Fruit fly (Drosophila melanogaster): ENCODE results near the gene CG13361.
A peak's percentile ranks its signal among the peaks of the same experiment; 100 is the strongest.

Gene CG13361

dm6 chrX:758892-759621 is 5.6 kb upstream of the CG13361 start, which contains the start of gene CG5273:
TSS of gene CG5273 (plus strand) at chrX:759594.
- TF ChIP-seq GATAd (GFP tag; optimal IDR thresholded peaks at IDR 0.05): no peak
- TF ChIP-seq Rel (GFP tag; optimal IDR thresholded peaks at IDR 0.05): no peak
- TF ChIP-seq Rel (tag; optimal IDR thresholded peaks at IDR 0.05): peak; percentile 89
- TF ChIP-seq lola (GFP tag; optimal IDR thresholded peaks at IDR 0.05): no peak
- no peak for TF ChIP-seq Hr78 (GFP tag; optimal IDR thresholded peaks at IDR 0.05)
- peak; percentile 87 for TF ChIP-seq Hr83 (GFP tag; optimal IDR thresholded peaks at IDR 0.05; ENCODE audit: poor library complexity, severe bottlenecking)
- no peak for TF ChIP-seq Mio (GFP tag; optimal IDR thresholded peaks at IDR 0.05)
- TF ChIP-seq Myc (optimal IDR thresholded peaks at IDR 0.05): no peak
- TF ChIP-seq Vsx2 (GFP tag; optimal IDR thresholded peaks at IDR 0.05; ENCODE audit: partially characterized antibody): no peak
- TF ChIP-seq Jra (GFP tag; optimal IDR thresholded peaks at IDR 0.05): no peak
- peak; percentile 37 for TF ChIP-seq Hnf4 (GFP tag; optimal IDR thresholded peaks at IDR 0.05)
- peak in 1 of 2 experiments; percentile 21 for TF ChIP-seq dl (GFP tag; optimal IDR thresholded peaks at IDR 0.05; ENCODE audit: insufficient read depth in 1 of 2, partially characterized antibody in 2 of 2)
- TF ChIP-seq woc (GFP tag; optimal IDR thresholded peaks at IDR 0.05): peak; percentile 94
- peak; percentile 41 for TF ChIP-seq br (GFP tag; optimal IDR thresholded peaks at IDR 0.05)
- TF ChIP-seq h (GFP tag; optimal IDR thresholded peaks at IDR 0.05): peak; percentile 42
- peak; percentile 20 for TF ChIP-seq HLH106 (tag; optimal IDR thresholded peaks at IDR 0.05)
- no peak for TF ChIP-seq usp (GFP tag; optimal IDR thresholded peaks at IDR 0.05)
- TF ChIP-seq pan (optimal IDR thresholded peaks at IDR 0.05): no peak
- TF ChIP-seq Dif (GFP tag; optimal IDR thresholded peaks at IDR 0.05; ENCODE audit: partially characterized antibody): no peak
- TF ChIP-seq jim (GFP tag; optimal IDR thresholded peaks at IDR 0.05): no peak
- no peak for TF ChIP-seq ey (GFP tag; optimal IDR thresholded peaks at IDR 0.05)
- TF ChIP-seq fru (GFP tag; optimal IDR thresholded peaks at IDR 0.05): peak; percentile 91
- TF ChIP-seq OdsH (GFP tag; optimal IDR thresholded peaks at IDR 0.05): no peak
- TF ChIP-seq CrebA (GFP tag; optimal IDR thresholded peaks at IDR 0.05; ENCODE audit: borderline replicate concordance): no peak
- no peak for TF ChIP-seq tai (GFP tag; optimal IDR thresholded peaks at IDR 0.05)
- TF ChIP-seq Sp1 (GFP tag; optimal IDR thresholded peaks at IDR 0.05): peak; percentile 3
- TF ChIP-seq N (GFP tag; optimal IDR thresholded peaks at IDR 0.05): no peak
- peak; percentile 32 for TF ChIP-seq rgr (GFP tag; optimal IDR thresholded peaks at IDR 0.05)

dm6 chrX:756856-757255 is 3.4 kb upstream of the CG13361 start:
- TF ChIP-seq N (GFP tag; optimal IDR thresholded peaks at IDR 0.05) (no peak), Rel (GFP tag; optimal IDR thresholded peaks at IDR 0.05) (peak; percentile 12), Rel (tag; optimal IDR thresholded peaks at IDR 0.05) (peak; percentile 5), h (GFP tag; optimal IDR thresholded peaks at IDR 0.05) (peak; percentile 22)

- TF ChIP-seq ey (GFP tag; optimal IDR thresholded peaks at IDR 0.05) (peak; percentile 90), HLH106 (tag; optimal IDR thresholded peaks at IDR 0.05) (peak; percentile 80), dl (GFP tag; optimal IDR thresholded peaks at IDR 0.05; ENCODE audit: insufficient read depth in 1 of 2, partially characterized antibody in 2 of 2) (no peak), br (GFP tag; optimal IDR thresholded peaks at IDR 0.05) (peak; percentile 89), Sp1 (GFP tag; optimal IDR thresholded peaks at IDR 0.05) (peak; percentile 76), psq (GFP tag; optimal IDR thresholded peaks at IDR 0.05) (peak; percentile 71), Hr83 (GFP tag; optimal IDR thresholded peaks at IDR 0.05; ENCODE audit: poor library complexity, severe bottlenecking) (peak; percentile 44), brk (GFP tag; optimal IDR thresholded peaks at IDR 0.05) (no peak), N (GFP tag; optimal IDR thresholded peaks at IDR 0.05) (no peak), Dfd (GFP tag; optimal IDR thresholded peaks at IDR 0.05) (no peak), Mio (GFP tag; optimal IDR thresholded peaks at IDR 0.05) (peak; percentile 67), Hnf4 (GFP tag; optimal IDR thresholded peaks at IDR 0.05) (peak; percentile 86), fru (GFP tag; optimal IDR thresholded peaks at IDR 0.05) (peak; percentile 90), Jra (GFP tag; optimal IDR thresholded peaks at IDR 0.05) (peak; percentile 59), lola (GFP tag; optimal IDR thresholded peaks at IDR 0.05) (no peak), sage (GFP tag; optimal IDR thresholded peaks at IDR 0.05) (peak; percentile 59), dmrt93B (GFP tag; optimal IDR thresholded peaks at IDR 0.05) (peak; percentile 66), sv (GFP tag; optimal IDR thresholded peaks at IDR 0.05) (peak; percentile 82), woc (GFP tag; optimal IDR thresholded peaks at IDR 0.05) (peak; percentile 66), h (GFP tag; optimal IDR thresholded peaks at IDR 0.05) (peak; percentile 94), Rel (GFP tag; optimal IDR thresholded peaks at IDR 0.05) (peak; percentile 58), Rel (tag; optimal IDR thresholded peaks at IDR 0.05) (peak; percentile 54), foxo (GFP tag; optimal IDR thresholded peaks at IDR 0.05) (peak; percentile 28 to 91), OdsH (GFP tag; optimal IDR thresholded peaks at IDR 0.05) (peak; percentile 87), rgr (GFP tag; optimal IDR thresholded peaks at IDR 0.05) (peak; percentile 92), CG32264 (GFP tag; optimal IDR thresholded peaks at IDR 0.05) (peak; percentile 74)
Observed at dm6 chrX:755642-756332, 2.3 kb upstream of the CG13361 start.

Measured in whole organism, wandering third instar larva.